Fruit fly (Drosophila melanogaster): Measurements from ENCODE around the gene CG1309.

The CG1309 gene

dm6 chr3L:4293304-4293703 lies 34.1 kb downstream of the CG1309 start:
- no peak for TF ChIP-seq noc (tag; optimal IDR thresholded peaks at IDR 0.05)

- peak; percentile 28 for TF ChIP-seq noc (tag; optimal IDR thresholded peaks at IDR 0.05)
Measured at dm6 chr3L:4293711-4294110, 34.5 kb downstream of the CG1309 start.

- TF ChIP-seq noc (tag; optimal IDR thresholded peaks at IDR 0.05), result no peak
Measured at dm6 chr3L:4296760-4297159, 37.5 kb downstream of the CG1309 start.

dm6 chr3L:4302088-4302487 lies 42.9 kb downstream of the CG1309 start:
- TF ChIP-seq noc (tag; optimal IDR thresholded peaks at IDR 0.05), result no peak

- no peak for TF ChIP-seq noc (tag; optimal IDR thresholded peaks at IDR 0.05)
Measured at dm6 chr3L:4304244-4304959, 45.2 kb downstream of the CG1309 start.

- no peak for TF ChIP-seq noc (tag; optimal IDR thresholded peaks at IDR 0.05)
Measured at dm6 chr3L:4307691-4308383, 48.6 kb downstream of the CG1309 start, which contains the start of gene dyl. TSS of gene dyl (minus strand) at chr3L:4307718.

dm6 chr3L:4310604-4311003 lies 51.4 kb downstream of the CG1309 start:
- no peak for TF ChIP-seq noc (tag; optimal IDR thresholded peaks at IDR 0.05)

Data from whole organism, larva.